Fruit fly (Drosophila melanogaster) whole organism, embryonic: ENCODE measurements around the gene PAPLA1.

Experiments used
- Ada2b ChIP-seq: fragments of 200-800 bp; sonication (Bioruptor generic); IDR thresholded peaks from 2 replicates; pipeline ENCODE4 v1.3.6; 2022; ENCODE audit warnings: missing biosample characterization, missing genetic modification characterization
- Adf1 ChIP-seq: fragments of 200-800 bp; sonication (Bioruptor generic); IDR thresholded peaks from 2 replicates; pipeline ENCODE4 v1.3.6; 2022; ENCODE audit warnings: missing biosample characterization, missing genetic modification characterization
- Bdp1 ChIP-seq: fragments of 200-800 bp; sonication (Bioruptor generic); optimal IDR thresholded peaks from 3 replicates; lab custom pipeline; 2016; ENCODE audit warnings: missing biosample characterization, missing genetic modification characterization
- Blimp-1 ChIP-seq: fragments of 200-800 bp; sonication (Bioruptor generic); optimal IDR thresholded peaks from 3 replicates; lab custom pipeline; 2018; ENCODE audit warnings: missing biosample characterization, missing genetic modification characterization, mild to moderate bottlenecking, moderate library complexity, missing genetic modification reagents
- CG10274 ChIP-seq: fragments of 200-800 bp; sonication (Bioruptor generic); optimal IDR thresholded peaks from 3 replicates; lab custom pipeline; 2017; ENCODE audit warnings: missing biosample characterization, mild to moderate bottlenecking, missing genetic modification characterization
- CG10565 ChIP-seq: fragments of 200-800 bp; sonication (Bioruptor generic); optimal IDR thresholded peaks from 3 replicates; lab custom pipeline; 2016; ENCODE audit warnings: missing biosample characterization, mild to moderate bottlenecking, missing genetic modification characterization
- CG10654 ChIP-seq: fragments of 200-800 bp; sonication (Bioruptor generic); optimal IDR thresholded peaks from 2 replicates; lab custom pipeline; 2016; ENCODE audit warnings: missing biosample characterization, missing genetic modification characterization
- CG11504 ChIP-seq: fragments of 200-800 bp; sonication (Bioruptor generic); optimal IDR thresholded peaks from 3 replicates; lab custom pipeline; 2019; ENCODE audit warnings: missing biosample characterization, mild to moderate bottlenecking, missing genetic modification characterization, moderate library complexity
- CG11696 ChIP-seq: fragments of 200-800 bp; sonication (Bioruptor generic); IDR thresholded peaks from 2 replicates; pipeline ENCODE4 v1.3.6; 2022; ENCODE audit warnings: missing biosample characterization, missing genetic modification characterization
- CG12299 ChIP-seq: fragments of 200-800 bp; sonication (Bioruptor generic); optimal IDR thresholded peaks from 2 replicates; lab custom pipeline; 2018; ENCODE audit warnings: missing biosample characterization, mild to moderate bottlenecking, missing genetic modification characterization
- CG12659 ChIP-seq: fragments of 200-800 bp; sonication (Bioruptor generic); optimal IDR thresholded peaks from 3 replicates; lab custom pipeline; 2017; ENCODE audit warnings: mild to moderate bottlenecking, missing biosample characterization, missing genetic modification reagents, missing genetic modification characterization
- CG14014 ChIP-seq: fragments of 200-800 bp; sonication (Bioruptor generic); IDR thresholded peaks from 2 replicates; pipeline ENCODE4 v1.3.6; 2022; ENCODE audit warnings: missing biosample characterization, missing genetic modification characterization
- CG15479 ChIP-seq: fragments of 200-800 bp; sonication (Bioruptor generic); optimal IDR thresholded peaks from 3 replicates; lab custom pipeline; 2019; ENCODE audit warnings: missing biosample characterization, mild to moderate bottlenecking, missing genetic modification characterization, moderate library complexity
- CG16779 ChIP-seq: fragments of 200-800 bp; sonication (Bioruptor generic); IDR thresholded peaks from 2 replicates; pipeline ENCODE4 v1.3.6; 2022; ENCODE audit warnings: missing biosample characterization, missing genetic modification characterization
- CG17802 ChIP-seq: fragments of 200-800 bp; sonication (Bioruptor generic); optimal IDR thresholded peaks from 2 replicates; lab custom pipeline; 2018; ENCODE audit warnings: missing biosample characterization, mild to moderate bottlenecking, missing genetic modification characterization, moderate library complexity
- CG31441 ChIP-seq: fragments of 200-800 bp; sonication (Bioruptor generic); IDR thresholded peaks from 2 replicates; pipeline ENCODE4 v1.3.6; 2022; ENCODE audit warnings: missing biosample characterization, missing genetic modification characterization
- CG4328 ChIP-seq: fragments of 200-800 bp; sonication (Bioruptor generic); optimal IDR thresholded peaks from 3 replicates; lab custom pipeline; 2017; ENCODE audit warnings: missing biosample characterization, missing genetic modification reagents, missing genetic modification characterization
- CG4617 ChIP-seq: fragments of 200-800 bp; sonication (Bioruptor generic); optimal IDR thresholded peaks from 3 replicates; lab custom pipeline; 2016; ENCODE audit warnings: missing biosample characterization, missing genetic modification characterization, borderline replicate concordance
- CG7271 ChIP-seq: fragments of 200-800 bp; sonication (Bioruptor generic); optimal IDR thresholded peaks from 2 replicates; lab custom pipeline; 2018; ENCODE audit warnings: missing biosample characterization, mild to moderate bottlenecking, missing genetic modification characterization, moderate library complexity
- CG7556 ChIP-seq: fragments of 200-800 bp; sonication (Bioruptor generic); optimal IDR thresholded peaks from 2 replicates; lab custom pipeline; 2017; ENCODE audit warnings: missing biosample characterization, mild to moderate bottlenecking, missing genetic modification characterization
- CG7928 ChIP-seq: fragments of 200-800 bp; sonication (Bioruptor generic); optimal IDR thresholded peaks from 2 replicates; lab custom pipeline; 2017; ENCODE audit warnings: missing biosample characterization, mild to moderate bottlenecking, missing genetic modification characterization
- CG9609 ChIP-seq: fragments of 200-800 bp; sonication (Bioruptor generic); optimal IDR thresholded peaks from 3 replicates; lab custom pipeline; 2016; ENCODE audit warnings: missing biosample characterization, missing genetic modification characterization
- CHES-1-like ChIP-seq: fragments of 200-800 bp; sonication (Bioruptor generic); optimal IDR thresholded peaks from 2 replicates; lab custom pipeline; 2016; ENCODE audit warnings: missing biosample characterization, missing genetic modification characterization
- Dref ChIP-seq: fragments of 200-800 bp; sonication (Bioruptor generic); IDR thresholded peaks from 2 replicates; pipeline ENCODE4 v1.3.6; 2022; ENCODE audit warnings: missing biosample characterization, missing genetic modification characterization
- Drgx ChIP-seq: fragments of 200-800 bp; sonication (Bioruptor generic); IDR thresholded peaks from 2 replicates; pipeline ENCODE4 v1.3.6; 2022; ENCODE audit warnings: missing biosample characterization, missing genetic modification characterization
- ERR ChIP-seq: fragments of 200-800 bp; sonication (Bioruptor generic); optimal IDR thresholded peaks from 2 replicates; lab custom pipeline; 2016; ENCODE audit warnings: missing biosample characterization, missing genetic modification characterization
- Hr39 ChIP-seq: fragments of >200 bp; optimal IDR thresholded peaks from 2 replicates; lab custom pipeline; 2017
- Hr51 ChIP-seq, 2 experiments: fragments of 200-800 bp; sonication (Bioruptor generic); optimal IDR thresholded peaks; 2 replicates in 1 of 2; 3 replicates in 1 of 2; lab custom pipeline; 2016 to 2018; ENCODE audit warnings: missing biosample characterization in 2 of 2, missing genetic modification characterization in 2 of 2, mild to moderate bottlenecking in 1 of 2, moderate library complexity in 1 of 2
- Rx ChIP-seq: fragments of 200-800 bp; sonication (Bioruptor generic); IDR thresholded peaks from 2 replicates; pipeline ENCODE4 v1.3.6; 2022; ENCODE audit warnings: missing biosample characterization, missing genetic modification characterization
- Sox102F ChIP-seq: fragments of 200-800 bp; sonication (Bioruptor generic); optimal IDR thresholded peaks from 2 replicates; lab custom pipeline; 2018; ENCODE audit warnings: missing biosample characterization, mild to moderate bottlenecking, missing genetic modification characterization, moderate library complexity
- Stat92E ChIP-seq, 3 experiments: fragments of >200 bp in 2 of 3; fragments of 200-800 bp in 1 of 3; sonication (Bioruptor generic) in 1 of 3; optimal IDR thresholded peaks; 2 replicates each; lab custom pipeline; 2017 to 2019; ENCODE audit warnings: missing biosample characterization in 3 of 3, missing genetic modification characterization in 3 of 3, mild to moderate bottlenecking in 1 of 3, moderate library complexity in 1 of 3
- Usf ChIP-seq: fragments of 200-800 bp; sonication (Bioruptor generic); optimal IDR thresholded peaks from 2 replicates; lab custom pipeline; 2017; ENCODE audit warnings: missing genotype, missing biosample characterization, missing genetic modification characterization
- YL-1 ChIP-seq: fragments of 200-800 bp; sonication (Bioruptor generic); optimal IDR thresholded peaks from 3 replicates; lab custom pipeline; 2017; ENCODE audit warnings: missing biosample characterization, mild to moderate bottlenecking, missing genetic modification characterization
- cas ChIP-seq: fragments of 200-800 bp; sonication (Bioruptor generic); IDR thresholded peaks from 2 replicates; pipeline ENCODE4 v1.3.6; 2022; ENCODE audit warnings: missing biosample characterization, missing genetic modification characterization
- croc ChIP-seq: fragments of 200-800 bp; sonication (Bioruptor generic); conservative IDR thresholded peaks from 3 replicates; pipeline ENCODE4 v1.3.6; 2022; ENCODE audit warnings: missing biosample characterization, missing genetic modification characterization
- crp ChIP-seq, 2 experiments: fragments of 200-800 bp; sonication (Bioruptor generic); optimal IDR thresholded peaks; 2 replicates in 1 of 2; 3 replicates in 1 of 2; lab custom pipeline; 2017; ENCODE audit warnings: missing biosample characterization in 2 of 2, missing genetic modification characterization in 2 of 2, mild to moderate bottlenecking in 1 of 2, moderate library complexity in 1 of 2
- exex ChIP-seq: fragments of 200-800 bp; sonication (Bioruptor generic); optimal IDR thresholded peaks from 4 replicates; lab custom pipeline; 2018; ENCODE audit warnings: missing biosample characterization, mild to moderate bottlenecking, missing genetic modification characterization, moderate library complexity
- grn ChIP-seq: fragments of 200-800 bp; sonication (Bioruptor generic); optimal IDR thresholded peaks from 3 replicates; lab custom pipeline; 2017; ENCODE audit warnings: missing biosample characterization, missing genetic modification characterization
- inv ChIP-seq: fragments of 200-800 bp; sonication (Bioruptor generic); IDR thresholded peaks from 2 replicates; pipeline ENCODE4 v1.3.6; 2022; ENCODE audit warnings: missing biosample characterization, missing genetic modification characterization; ENCODE audit not compliant: partially characterized antibody
- lov ChIP-seq, 2 experiments: fragments of 200-800 bp in 1 of 2; fragments of >200 bp in 1 of 2; sonication (Bioruptor generic) in 1 of 2; IDR thresholded peaks in 1 of 2; optimal IDR thresholded peaks in 1 of 2; 2 replicates in 1 of 2; 3 replicates in 1 of 2; pipeline versions ENCODE4 v1.3.6 to Lab custom; 2017 to 2022; ENCODE audit warnings: missing biosample characterization in 1 of 2, missing genetic modification characterization in 1 of 2
- nerfin-1 ChIP-seq: fragments of 200-800 bp; sonication (Bioruptor generic); optimal IDR thresholded peaks from 3 replicates; lab custom pipeline; 2019; ENCODE audit warnings: missing biosample characterization, mild to moderate bottlenecking, missing genetic modification characterization, moderate library complexity
- nerfin-2 ChIP-seq: fragments of 200-800 bp; sonication (Bioruptor generic); IDR thresholded peaks from 2 replicates; pipeline ENCODE4 v1.3.6; 2022; ENCODE audit warnings: missing biosample characterization, missing genetic modification characterization; ENCODE audit not compliant: partially characterized antibody
- pros ChIP-seq: fragments of 200-800 bp; sonication (Bioruptor generic); optimal IDR thresholded peaks from 3 replicates; lab custom pipeline; 2019; ENCODE audit warnings: missing biosample characterization, mild to moderate bottlenecking, missing genetic modification characterization, moderate library complexity
- ranshi ChIP-seq: fragments of 200-800 bp; sonication (Bioruptor generic); IDR thresholded peaks from 2 replicates; pipeline ENCODE4 v1.3.6; 2022; ENCODE audit warnings: missing biosample characterization, missing genetic modification characterization
- ro ChIP-seq: fragments of 200-800 bp; sonication (Bioruptor generic); IDR thresholded peaks from 2 replicates; pipeline ENCODE4 v1.3.6; 2022; ENCODE audit warnings: missing biosample characterization, missing genetic modification characterization
- ssp ChIP-seq: fragments of 200-800 bp; sonication (Bioruptor generic); IDR thresholded peaks from 2 replicates; pipeline ENCODE4 v1.3.6; 2022; ENCODE audit warnings: missing biosample characterization, missing genetic modification characterization
- tup ChIP-seq: fragments of 200-800 bp; sonication (Bioruptor generic); optimal IDR thresholded peaks from 2 replicates; lab custom pipeline; 2016; ENCODE audit warnings: missing biosample characterization, mild to moderate bottlenecking, missing genetic modification characterization, moderate library complexity
- twi ChIP-seq: fragments of 200-800 bp; optimal IDR thresholded peaks from 2 replicates; lab custom pipeline; 2019; ENCODE audit warnings: missing biosample characterization, mild to moderate bottlenecking, missing genetic modification characterization, moderate library complexity
- wdn ChIP-seq: fragments of 200-800 bp; sonication (Bioruptor generic); IDR thresholded peaks from 2 replicates; pipeline ENCODE4 v1.3.6; 2022; ENCODE audit warnings: missing biosample characterization, missing genetic modification characterization

PAPLA1 gene

dm6 chr2L:8164219-8164618 lies 4.8 kb upstream of the PAPLA1 start (continued):
- TF ChIP-seq Hr51 (GFP tag; optimal IDR thresholded peaks at IDR 0.05; lab: Kevin White, UChicago) (peak; percentile 36 to 49), CG12299 (tag; lab: Kevin White, UChicago) (peak; percentile 76), Rx (GFP tag; lab: Robert Waterston, UW) (peak; percentile 24; the same call in 1 of the 2 replicates), CG10565 (peak; percentile 64), pros (no peak), Ada2b (GFP tag; lab: Robert Waterston, UW) (no peak), exex (no peak), cas (GFP tag; lab: Robert Waterston, UW) (no peak), CG16779 (GFP tag; lab: Robert Waterston, UW) (no peak), Bdp1 (GFP tag; lab: Kevin White, UChicago) (peak; percentile 75), wdn (GFP tag; lab: Robert Waterston, UW) (no peak), YL-1 (GFP tag; lab: Kevin White, UChicago) (peak; percentile 80), twi (tag; lab: Kevin White, UChicago) (peak; percentile 81), CHES-1-like (GFP tag; lab: Kevin White, UChicago) (peak; percentile 59), crp (GFP tag; optimal IDR thresholded peaks at IDR 0.05; lab: Kevin White, UChicago) (peak in 1 of 2 experiments; percentile 19), Stat92E (GFP tag; optimal IDR thresholded peaks at IDR 0.05; lab: Kevin White, UChicago) (peak in 1 of 3 experiments; percentile 33), CG12659 (GFP tag; lab: Kevin White, UChicago) (peak; percentile 73), Sox102F (GFP tag; lab: Kevin White, UChicago) (peak; percentile 84), Drgx (GFP tag; lab: Robert Waterston, UW) (no peak), CG7271 (peak; percentile 31), CG11696 (GFP tag; lab: Robert Waterston, UW) (peak; percentile 61; the same call in 1 of the 2 replicates), Adf1 (GFP tag; lab: Robert Waterston, UW) (no peak), CG31441 (peak; percentile 87), Blimp-1 (peak; percentile 88), Dref (GFP tag; lab: Robert Waterston, UW) (no peak), Usf (no peak), lov (optimal IDR thresholded peaks at IDR 0.05; lab: Kevin White, UChicago) (no peak), lov (GFP tag; IDR thresholded peaks at IDR 0.05; lab: Robert Waterston, UW) (peak; percentile 90), CG9609 (GFP tag; lab: Kevin White, UChicago) (peak; percentile 28), CG10274 (GFP tag; lab: Kevin White, UChicago) (peak; percentile 24), CG4617 (GFP tag; lab: Kevin White, UChicago) (peak; percentile 39), CG4328 (GFP tag; lab: Kevin White, UChicago) (peak; percentile 50), nerfin-1 (tag; lab: Kevin White, UChicago) (peak; percentile 78), ranshi (GFP tag; lab: Robert Waterston, UW) (peak; percentile 57; the same call in 1 of the 2 replicates), CG7556 (GFP tag; lab: Kevin White, UChicago) (peak; percentile 82), CG14014 (GFP tag; lab: Robert Waterston, UW) (peak; percentile 63; the same call in 1 of the 2 replicates), CG11504 (peak; percentile 75), grn (peak; percentile 74), ro (no peak), CG17802 (tag; lab: Kevin White, UChicago) (peak; percentile 37), croc (peak; percentile 41; the same call in 2 of the 3 replicates), ERR (peak; percentile 7), CG10654 (peak; percentile 57), CG7928 (GFP tag; lab: Kevin White, UChicago) (no peak), ssp (GFP tag; lab: Robert Waterston, UW) (no peak), inv (GFP tag; lab: Robert Waterston, UW) (no peak), nerfin-2 (GFP tag; lab: Robert Waterston, UW) (no peak), tup (GFP tag; lab: Kevin White, UChicago) (peak; percentile 66), Hr39 (lab: Kevin White, UChicago) (no peak), CG15479 (no peak)
